Worm (Caenorhabditis elegans) whole organism, mixed stage, embryonic: ENCODE results near the gene smoc-1.

Experiments
- bed-3 ChIP-seq: fragments of 200-800 bp; sonication (Bioruptor generic); optimal IDR thresholded peaks from 3 replicates; lab custom pipeline; 2018; ENCODE audit warnings: mild to moderate bottlenecking, missing genetic modification characterization, moderate library complexity, missing compliant biosample characterization
- blmp-1 ChIP-seq: fragments of 150-350 bp; optimal IDR thresholded peaks from 2 replicates; lab custom pipeline; 2014; ENCODE audit warnings: missing biosample characterization, missing genetic modification characterization
- ceh-83 ChIP-seq: fragments of 200-800 bp; sonication (Bioruptor generic); optimal IDR thresholded peaks from 2 replicates; lab custom pipeline; 2018; ENCODE audit warnings: mild to moderate bottlenecking, missing genetic modification characterization, missing compliant biosample characterization
- elt-1 ChIP-seq: sonication (generic microtip); optimal IDR thresholded peaks from 2 replicates; lab custom pipeline; 2017; ENCODE audit warnings: missing genetic modification characterization, mild to moderate bottlenecking, missing compliant biosample characterization, antibody characterized with exemption, moderate library complexity, borderline replicate concordance; ENCODE audit not compliant: insufficient read depth
- elt-3 ChIP-seq: fragments of 150-350 bp; optimal IDR thresholded peaks from 2 replicates; lab custom pipeline; 2014; ENCODE audit warnings: missing biosample characterization, missing genetic modification characterization
- ham-2 ChIP-seq: fragments of 200-800 bp; sonication (Bioruptor generic); optimal IDR thresholded peaks from 2 replicates; lab custom pipeline; 2018; ENCODE audit warnings: mild to moderate bottlenecking, missing genetic modification characterization, missing compliant biosample characterization
- nhr-2 ChIP-seq: fragments of 150-350 bp; optimal IDR thresholded peaks from 2 replicates; lab custom pipeline; 2014; ENCODE audit warnings: missing biosample characterization, missing genetic modification characterization
- nhr-28 ChIP-seq: fragments of 150-350 bp; optimal IDR thresholded peaks from 2 replicates; lab custom pipeline; 2014; ENCODE audit warnings: missing biosample characterization, missing genetic modification characterization
- sem-2 ChIP-seq: fragments of 200-800 bp; sonication (Bioruptor generic); optimal IDR thresholded peaks from 2 replicates; lab custom pipeline; 2018; ENCODE audit warnings: mild to moderate bottlenecking, missing genetic modification characterization, missing compliant biosample characterization
- unc-39 ChIP-seq: fragments of 150-350 bp; optimal IDR thresholded peaks from 2 replicates; lab custom pipeline; 2014; ENCODE audit warnings: missing biosample characterization, missing genetic modification characterization
- zip-8 ChIP-seq: fragments of 150-350 bp; optimal IDR thresholded peaks from 2 replicates; lab custom pipeline; 2014; ENCODE audit warnings: missing biosample characterization, missing genetic modification characterization

The smoc-1 gene

DNA sequence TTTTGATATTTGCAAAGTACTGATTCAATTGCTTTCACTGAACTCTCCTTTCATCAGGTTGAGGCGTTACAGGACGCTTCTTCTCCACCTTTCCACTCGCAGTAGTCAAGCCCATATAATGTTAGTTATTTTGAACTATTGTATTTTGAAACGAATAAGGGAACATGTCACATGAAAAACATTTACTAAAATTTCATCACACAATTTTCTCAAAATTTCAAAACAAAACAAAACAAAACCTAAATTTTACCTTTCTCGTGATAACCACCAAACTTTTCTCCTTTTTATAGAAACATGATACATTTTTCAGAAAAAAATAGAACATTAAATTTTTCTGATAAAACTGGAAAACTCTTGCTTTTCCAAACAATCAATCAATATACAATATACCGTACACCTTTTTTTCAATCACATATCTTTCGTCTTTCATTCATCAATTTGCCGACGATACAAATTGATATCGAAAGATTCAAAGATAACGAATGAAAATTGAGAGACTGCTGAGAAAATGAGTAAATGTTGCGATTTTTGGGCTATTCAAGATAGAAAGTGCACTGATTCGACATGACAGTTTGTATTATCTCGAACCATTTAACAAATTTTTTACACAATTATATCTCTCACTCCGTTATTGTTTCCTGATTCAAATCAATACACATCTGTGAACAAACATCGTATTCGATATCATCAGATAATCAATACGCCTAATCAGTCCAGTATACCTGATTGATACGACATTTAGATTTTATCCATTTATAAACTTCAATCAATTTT lies 43.8 kb downstream of the smoc-1 start:
- no peak for TF ChIP-seq ham-2
- peak; percentile 64 for TF ChIP-seq elt-1 (tag; lab: Kevin White, UChicago)
- no peak for TF ChIP-seq nhr-28 (tag; lab: Kevin White, UChicago)
- no peak for TF ChIP-seq bed-3

DNA sequence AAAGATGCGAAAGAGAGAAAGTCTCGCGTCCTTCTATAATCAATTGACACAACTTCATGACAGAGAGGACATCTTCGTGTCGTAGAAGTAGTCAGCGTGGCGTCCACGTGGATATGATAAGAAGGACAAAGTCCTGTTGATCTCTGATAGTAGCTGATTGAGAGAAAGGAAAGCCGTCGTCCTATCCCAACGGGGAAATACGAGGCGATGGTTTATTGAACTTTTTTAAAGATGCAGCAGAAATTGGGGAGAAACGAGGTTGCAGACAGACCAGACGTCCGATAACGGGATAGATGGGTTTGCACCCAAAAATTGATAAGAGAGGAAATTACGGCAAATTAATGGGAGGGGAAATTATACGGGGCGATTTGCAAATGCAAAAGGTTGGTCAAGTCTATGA lies 45.0 kb downstream of the smoc-1 start:
- TF ChIP-seq ham-2 = peak; percentile 19
- TF ChIP-seq elt-3 = peak; percentile 66
- no peak for TF ChIP-seq nhr-2 (tag; lab: Kevin White, UChicago)
- TF ChIP-seq blmp-1 (tag; lab: Kevin White, UChicago) = peak; percentile 33

DNA sequence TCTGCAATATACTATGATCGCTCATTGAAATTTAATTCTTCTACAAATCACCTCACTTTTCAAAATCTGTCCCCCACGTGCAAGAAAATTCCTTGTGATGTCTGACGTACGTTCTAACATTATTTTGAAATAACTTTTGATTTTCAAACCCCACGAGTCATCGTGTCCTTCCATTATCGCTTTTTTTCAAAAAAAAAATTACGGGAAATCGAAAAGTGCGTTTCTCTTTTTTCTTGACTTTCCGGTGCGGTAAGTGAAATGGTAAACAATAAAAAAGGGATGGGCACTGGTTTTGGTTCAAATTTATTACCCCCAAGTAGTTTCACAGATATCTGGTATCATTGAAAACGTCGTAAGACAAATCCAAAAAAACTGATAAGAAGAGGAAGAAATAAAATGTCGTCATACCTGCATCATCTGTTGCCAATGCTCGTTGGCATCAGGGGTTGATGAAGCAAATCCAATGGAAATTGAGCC lies 46.1 kb downstream of the smoc-1 start:
- TF ChIP-seq ceh-83 = no peak
- TF ChIP-seq zip-8 (tag; lab: Kevin White, UChicago) = no peak
- TF ChIP-seq unc-39 (tag; lab: Kevin White, UChicago) = no peak
- no peak for TF ChIP-seq sem-2
- no peak for TF ChIP-seq blmp-1 (tag; lab: Kevin White, UChicago)
